Worm (Caenorhabditis elegans) whole organism, young adult: ENCODE results near the gene erfa-3.

ENCODE experiments used
- B0019.2 ChIP-seq: fragments of 200-800 bp; sonication (Bioruptor generic); conservative IDR thresholded peaks from 2 replicates; pipeline ENCODE4 v1.3.6; 2022; ENCODE audit warnings: missing genetic modification reagents, missing genetic modification characterization, missing compliant biosample characterization
- B0336.3 ChIP-seq: fragments of 200-800 bp; sonication (Bioruptor generic); IDR thresholded peaks from 2 replicates; pipeline ENCODE4 v1.3.6; 2022; ENCODE audit warnings: missing genetic modification characterization, missing compliant biosample characterization
- F22D6.2 ChIP-seq: sonication (generic microtip); optimal IDR thresholded peaks from 2 replicates; lab custom pipeline; 2016; ENCODE audit warnings: mild to moderate bottlenecking, missing genetic modification characterization, missing compliant biosample characterization
- F49E8.2 ChIP-seq: sonication (generic microtip); optimal IDR thresholded peaks from 3 replicates; lab custom pipeline; 2017; ENCODE audit warnings: missing genetic modification characterization, mild to moderate bottlenecking, missing compliant biosample characterization, antibody characterized with exemption, moderate library complexity; ENCODE audit not compliant: insufficient read depth
- F52B5.7 ChIP-seq: sonication (generic microtip); optimal IDR thresholded peaks from 2 replicates; lab custom pipeline; 2016; ENCODE audit warnings: mild to moderate bottlenecking, missing genetic modification characterization, missing compliant biosample characterization
- F57C9.4 ChIP-seq: sonication (generic microtip); optimal IDR thresholded peaks from 2 replicates; lab custom pipeline; 2017; ENCODE audit warnings: mild to moderate bottlenecking, missing genetic modification characterization, missing compliant biosample characterization
- K11D2.4 ChIP-seq: fragments of 200-800 bp; sonication (Bioruptor generic); IDR thresholded peaks from 2 replicates; pipeline ENCODE4 v1.3.6; 2022; ENCODE audit warnings: missing genetic modification reagents, missing genetic modification characterization, missing compliant biosample characterization
- Y53F4B.3 ChIP-seq: fragments of 200-800 bp; sonication (Bioruptor generic); IDR thresholded peaks from 2 replicates; pipeline ENCODE4 v1.3.6; 2022; ENCODE audit warnings: missing genetic modification reagents, missing genetic modification characterization, missing compliant biosample characterization
- Y53G8AR.9 ChIP-seq: fragments of 200-800 bp; sonication (Bioruptor generic); conservative IDR thresholded peaks from 2 replicates; pipeline ENCODE4 v1.3.6; 2022; ENCODE audit warnings: missing genetic modification reagents, missing genetic modification characterization, missing compliant biosample characterization
- Y79H2A.3 ChIP-seq: fragments of 200-800 bp; sonication (Bioruptor generic); conservative IDR thresholded peaks from 2 replicates; pipeline ENCODE4 v1.3.6; 2022; ENCODE audit warnings: missing genetic modification reagents, missing genetic modification characterization, missing compliant biosample characterization
- ZK185.1 ChIP-seq: sonication (generic microtip); optimal IDR thresholded peaks from 2 replicates; lab custom pipeline; 2016; ENCODE audit warnings: mild to moderate bottlenecking, missing genetic modification characterization, missing compliant biosample characterization; ENCODE audit not compliant: poor library complexity, severe bottlenecking
- athp-1 ChIP-seq: sonication (generic microtip); optimal IDR thresholded peaks from 2 replicates; lab custom pipeline; 2017; ENCODE audit warnings: mild to moderate bottlenecking, missing genetic modification characterization, missing compliant biosample characterization
- attf-5 ChIP-seq: fragments of 200-800 bp; sonication (Bioruptor generic); optimal IDR thresholded peaks from 2 replicates; lab custom pipeline; 2018; ENCODE audit warnings: mild to moderate bottlenecking, missing genetic modification characterization, missing compliant biosample characterization
- cebp-1 ChIP-seq, 2 experiments: fragments of 200-800 bp in 1 of 2; sonication (Bioruptor generic) in 1 of 2; sonication (generic microtip) in 1 of 2; IDR thresholded peaks in 1 of 2; optimal IDR thresholded peaks in 1 of 2; 2 replicates each; pipeline versions ENCODE4 v1.3.6 to Lab custom; 2017 to 2022; ENCODE audit warnings: missing compliant biosample characterization in 2 of 2, missing genetic modification characterization in 2 of 2, mild to moderate bottlenecking in 1 of 2, missing genetic modification reagents in 1 of 2, moderate library complexity in 1 of 2
- ceh-100 ChIP-seq: fragments of 200-800 bp; sonication (Bioruptor generic); IDR thresholded peaks from 2 replicates; pipeline ENCODE4 v1.3.6; 2022; ENCODE audit warnings: missing genetic modification reagents, missing genetic modification characterization, missing compliant biosample characterization
- ceh-79 ChIP-seq: sonication (generic microtip); optimal IDR thresholded peaks from 2 replicates; lab custom pipeline; 2017; ENCODE audit warnings: mild to moderate bottlenecking, missing genetic modification characterization, missing compliant biosample characterization
- ceh-91 ChIP-seq: fragments of 200-800 bp; sonication (Bioruptor generic); IDR thresholded peaks from 2 replicates; pipeline ENCODE4 v1.3.6; 2022; ENCODE audit warnings: missing genetic modification reagents, missing genetic modification characterization, missing compliant biosample characterization
- die-1 ChIP-seq: sonication (generic microtip); optimal IDR thresholded peaks from 2 replicates; lab custom pipeline; 2016; ENCODE audit warnings: missing genotype, mild to moderate bottlenecking, missing genetic modification characterization, missing compliant biosample characterization
- dox-1 ChIP-seq: fragments of 200-800 bp; sonication (Bioruptor generic); IDR thresholded peaks from 2 replicates; pipeline ENCODE4 v1.3.6; 2022; ENCODE audit warnings: missing genetic modification reagents, missing genetic modification characterization, missing compliant biosample characterization
- efl-1 ChIP-seq: fragments of 150-350 bp; optimal IDR thresholded peaks from 2 replicates; lab custom pipeline; 2014; ENCODE audit warnings: missing biosample characterization, missing genetic modification reagents, missing genetic modification characterization
- egl-18 ChIP-seq: fragments of 200-800 bp; sonication (Bioruptor generic); IDR thresholded peaks from 2 replicates; pipeline ENCODE4 v1.3.6; 2022; ENCODE audit warnings: missing genetic modification reagents, missing genetic modification characterization, missing compliant biosample characterization
- egl-44 ChIP-seq: fragments of 200-800 bp; sonication (Bioruptor generic); IDR thresholded peaks from 2 replicates; pipeline ENCODE4 v1.3.6; 2022; ENCODE audit warnings: missing genetic modification reagents, missing genetic modification characterization, missing compliant biosample characterization
- ekl-4 ChIP-seq: fragments of 200-800 bp; sonication (Bioruptor generic); IDR thresholded peaks from 2 replicates; pipeline ENCODE4 v1.3.6; 2022; ENCODE audit warnings: missing genetic modification reagents, missing genetic modification characterization, missing compliant biosample characterization
- hmg-1.2 ChIP-seq: fragments of 200-800 bp; sonication (Bioruptor generic); IDR thresholded peaks from 2 replicates; pipeline ENCODE4 v1.3.6; 2022; ENCODE audit warnings: missing genetic modification reagents, missing genetic modification characterization, missing compliant biosample characterization
- hmg-20 ChIP-seq: fragments of 200-800 bp; sonication (Bioruptor generic); IDR thresholded peaks from 2 replicates; pipeline ENCODE4 v1.3.6; 2022; ENCODE audit warnings: missing genetic modification reagents, missing genetic modification characterization, missing compliant biosample characterization
- let-526 ChIP-seq: fragments of 200-800 bp; sonication (Bioruptor generic); IDR thresholded peaks from 2 replicates; pipeline ENCODE4 v1.3.6; 2022; ENCODE audit warnings: missing genetic modification reagents, missing genetic modification characterization, missing compliant biosample characterization
- lin-26 ChIP-seq: fragments of 200-800 bp; sonication (Bioruptor generic); IDR thresholded peaks from 2 replicates; pipeline ENCODE4 v1.3.6; 2022; ENCODE audit warnings: missing genetic modification reagents, missing genetic modification characterization, missing compliant biosample characterization
- lin-54 ChIP-seq: fragments of 200-800 bp; sonication (Bioruptor generic); optimal IDR thresholded peaks from 2 replicates; lab custom pipeline; 2018; ENCODE audit warnings: mild to moderate bottlenecking, missing genetic modification characterization, missing compliant biosample characterization
- lir-1 ChIP-seq: fragments of 200-800 bp; sonication (Bioruptor generic); conservative IDR thresholded peaks from 2 replicates; pipeline ENCODE4 v1.3.6; 2022; ENCODE audit warnings: missing genetic modification reagents, missing genetic modification characterization, missing compliant biosample characterization
- lsl-1 ChIP-seq: fragments of 200-800 bp; sonication (Bioruptor generic); optimal IDR thresholded peaks from 2 replicates; lab custom pipeline; 2018; ENCODE audit warnings: mild to moderate bottlenecking, missing genetic modification characterization, moderate library complexity, missing compliant biosample characterization
- lsy-27 ChIP-seq: sonication (generic microtip); optimal IDR thresholded peaks from 2 replicates; lab custom pipeline; 2017; ENCODE audit warnings: missing genetic modification characterization, mild to moderate bottlenecking, missing compliant biosample characterization, antibody characterized with exemption, missing genotype, borderline replicate concordance; ENCODE audit not compliant: insufficient read depth
- madf-10 ChIP-seq: sonication (generic microtip); optimal IDR thresholded peaks from 2 replicates; lab custom pipeline; 2016; ENCODE audit warnings: mild to moderate bottlenecking, missing genetic modification characterization, missing compliant biosample characterization
- madf-6 ChIP-seq: fragments of 200-800 bp; sonication (Bioruptor generic); IDR thresholded peaks from 2 replicates; pipeline ENCODE4 v1.3.6; 2022; ENCODE audit warnings: missing genetic modification reagents, missing genetic modification characterization, missing compliant biosample characterization
- mcd-1 ChIP-seq: fragments of 200-800 bp; sonication (Bioruptor generic); IDR thresholded peaks from 2 replicates; pipeline ENCODE4 v1.3.6; 2022; ENCODE audit warnings: missing genetic modification reagents, missing genetic modification characterization, missing compliant biosample characterization
- mes-4 ChIP-seq: sonication (generic microtip); optimal IDR thresholded peaks from 2 replicates; lab custom pipeline; 2016; ENCODE audit warnings: missing genotype, missing genetic modification characterization, missing compliant biosample characterization
- rcor-1 ChIP-seq: fragments of 200-800 bp; sonication (Bioruptor generic); IDR thresholded peaks from 2 replicates; pipeline ENCODE4 v1.3.6; 2022; ENCODE audit warnings: missing genetic modification reagents, missing genetic modification characterization, missing compliant biosample characterization
- rec-8 ChIP-seq, 2 experiments: sonication (generic microtip); optimal IDR thresholded peaks; 2 replicates each; lab custom pipeline; 2016; ENCODE audit warnings: mild to moderate bottlenecking in 2 of 2, missing genetic modification characterization in 2 of 2, missing genetic modification reagents in 2 of 2, missing genotype in 2 of 2, missing biosample characterization in 1 of 2, missing compliant biosample characterization in 1 of 2, moderate library complexity in 1 of 2
- repo-1 ChIP-seq: sonication (generic microtip); optimal IDR thresholded peaks from 2 replicates; lab custom pipeline; 2017; ENCODE audit warnings: mild to moderate bottlenecking, missing genetic modification characterization, missing compliant biosample characterization
- rpc-1 ChIP-seq, 2 experiments: fragments of 150-350 bp in 1 of 2; sonication (generic microtip) in 1 of 2; optimal IDR thresholded peaks; 2 replicates each; lab custom pipeline; 2014 to 2018; ENCODE audit warnings: missing biosample characterization in 1 of 2, missing genetic modification characterization in 1 of 2, missing genetic modification reagents in 1 of 2, missing genotype in 1 of 2
- snpc-1.3 ChIP-seq: sonication (generic microtip); optimal IDR thresholded peaks from 2 replicates; lab custom pipeline; 2017; ENCODE audit warnings: missing genetic modification characterization, mild to moderate bottlenecking, missing compliant biosample characterization, antibody characterized with exemption, moderate library complexity, missing genotype, missing genetic modification reagents; ENCODE audit not compliant: insufficient read depth
- snpc-3.4 ChIP-seq: sonication (generic microtip); optimal IDR thresholded peaks from 2 replicates; lab custom pipeline; 2017; ENCODE audit warnings: missing genetic modification characterization, mild to moderate bottlenecking, missing compliant biosample characterization, antibody characterized with exemption, moderate library complexity, missing genotype, missing genetic modification reagents
- snpc-4 ChIP-seq, 5 experiments: fragments of 150-350 bp in 1 of 5; sonication (generic microtip) in 4 of 5; optimal IDR thresholded peaks; 2 replicates each; lab custom pipeline; 2014 to 2018; ENCODE audit warnings: missing genetic modification characterization in 5 of 5, missing biosample characterization in 3 of 5, antibody characterized with exemption in 2 of 5, mild to moderate bottlenecking in 2 of 5, missing compliant biosample characterization in 2 of 5, missing genotype in 2 of 5, moderate library complexity in 2 of 5, missing genetic modification reagents in 1 of 5
- sptf-2 ChIP-seq: fragments of 200-800 bp; sonication (Bioruptor generic); optimal IDR thresholded peaks from 2 replicates; lab custom pipeline; 2018; ENCODE audit warnings: mild to moderate bottlenecking, missing genetic modification characterization, missing compliant biosample characterization
- unc-62 ChIP-seq: fragments of 150-350 bp; optimal IDR thresholded peaks from 2 replicates; lab custom pipeline; 2014; ENCODE audit warnings: missing biosample characterization, missing genetic modification reagents, missing genetic modification characterization

erfa-3 gene

ce11 chrV:11113041-11113574 lies at the start of gene erfa-3:
TSS of gene erfa-3 (minus strand) at chrV:11113091.
- TF ChIP-seq egl-44 (GFP tag; lab: Robert Waterston, UW) (peak; percentile 45; the same call in 1 of the 2 replicates), mes-4 (no peak), repo-1 (tag; lab: Kevin White, UChicago) (peak; percentile 44), sptf-2 (peak; percentile 70), cebp-1 (GFP tag; IDR thresholded peaks at IDR 0.05; lab: Robert Waterston, UW) (peak; percentile 93), cebp-1 (tag; optimal IDR thresholded peaks at IDR 0.05; lab: Kevin White, UChicago) (peak; percentile 97), ekl-4 (GFP tag; lab: Robert Waterston, UW) (peak; percentile 62; the same call in 1 of the 2 replicates), rec-8 (tag; optimal IDR thresholded peaks at IDR 0.05; lab: Kevin White, UChicago) (no peak), K11D2.4 (GFP tag; lab: Robert Waterston, UW) (0 out of 2 replicates have a peak, but pooled peaks have one; percentile 41), die-1 (tag; lab: Kevin White, UChicago) (peak; percentile 53), ceh-79 (tag; lab: Kevin White, UChicago) (no peak), madf-10 (tag; lab: Kevin White, UChicago) (peak; percentile 7), mcd-1 (GFP tag; lab: Robert Waterston, UW) (peak; percentile 68), hmg-20 (GFP tag; lab: Robert Waterston, UW) (peak; percentile 61; the same call in 1 of the 2 replicates), F49E8.2 (tag; lab: Kevin White, UChicago) (peak; percentile 39), lin-54 (GFP tag; lab: Kevin White, UChicago) (peak; percentile 58), rcor-1 (GFP tag; lab: Robert Waterston, UW) (peak; percentile 74), lsl-1 (GFP tag; lab: Kevin White, UChicago) (peak; percentile 28), B0336.3 (peak; percentile 33; the same call in 1 of the 2 replicates), lin-26 (GFP tag; lab: Robert Waterston, UW) (peak; percentile 36; the same call in 1 of the 2 replicates), madf-6 (GFP tag; lab: Robert Waterston, UW) (peak; percentile 76), Y53F4B.3 (no peak), unc-62 (GFP tag; lab: Kevin White, UChicago) (no peak), F52B5.7 (tag; lab: Kevin White, UChicago) (no peak), F22D6.2 (tag; lab: Kevin White, UChicago) (no peak), snpc-3.4 (peak; percentile 85), ceh-100 (peak; percentile 73), lir-1 (GFP tag; lab: Robert Waterston, UW) (0 out of 2 replicates have a peak, but pooled peaks have one; percentile 23), egl-18 (GFP tag; lab: Robert Waterston, UW) (0 out of 2 replicates have a peak, but pooled peaks have one; percentile 63), rpc-1 (optimal IDR thresholded peaks at IDR 0.05; lab: Kevin White, UChicago) (peak; percentile 44), rpc-1 (tag; optimal IDR thresholded peaks at IDR 0.05; lab: Kevin White, UChicago) (no peak), snpc-4 (GFP tag; optimal IDR thresholded peaks at IDR 0.05; lab: Kevin White, UChicago) (peak; percentile 52), snpc-4 (tag; optimal IDR thresholded peaks at IDR 0.05; lab: Kevin White, UChicago) (peak; percentile 0 to 50 (median 34)), ZK185.1 (tag; lab: Kevin White, UChicago) (peak; percentile 54), hmg-1.2 (peak; percentile 43; the same call in 1 of the 2 replicates), ceh-91 (no peak; the same call in 1 of the 2 replicates), let-526 (GFP tag; lab: Robert Waterston, UW) (0 out of 2 replicates have a peak, but pooled peaks have one; percentile 52), Y53G8AR.9 (GFP tag; lab: Robert Waterston, UW) (0 out of 2 replicates have a peak, but pooled peaks have one; percentile 27), dox-1 (GFP tag; lab: Robert Waterston, UW) (peak; percentile 58), efl-1 (peak; percentile 41), B0019.2 (GFP tag; lab: Robert Waterston, UW) (0 out of 2 replicates have a peak, but pooled peaks have one; percentile 21), snpc-1.3 (peak; percentile 25), attf-5 (GFP tag; lab: Kevin White, UChicago) (peak; percentile 85), F57C9.4 (tag; lab: Kevin White, UChicago) (no peak), Y79H2A.3 (GFP tag; lab: Robert Waterston, UW) (0 out of 2 replicates have a peak, but pooled peaks have one; percentile 25), lsy-27 (tag; lab: Kevin White, UChicago) (no peak), athp-1 (tag; lab: Kevin White, UChicago) (peak; percentile 2)
